ENCODE assay signal across 7 worm cellular contexts in genomic region chrX:16799065-16799663, ce11.
A peak's percentile ranks its signal among the peaks of the same experiment; 100 is the strongest.
TF ChIP-seq lines count a peak whose summit lies in the region.

No protein-coding gene starts in this region.

TF ChIP-seq in whole organism, L1 larva, 84 proteins besides CTCF, POLR2A, EP300 and RAD21 (continued from another document and continues in another):
- no peak for TF ChIP-seq unc-130 (tag; optimal IDR thresholded peaks at IDR 0.05; lab: Kevin White, UChicago)
- no peak for TF ChIP-seq hlh-17 (GFP tag; optimal IDR thresholded peaks at IDR 0.05; lab: Kevin White, UChicago; ENCODE audit: borderline replicate concordance)
- TF ChIP-seq irx-1 (tag; optimal IDR thresholded peaks at IDR 0.05; lab: Kevin White, UChicago), result peak; percentile 21
- peak in 2 of 3 experiments; percentile 17 to 21 for TF ChIP-seq dpl-1 (GFP tag; optimal IDR thresholded peaks at IDR 0.05; lab: Kevin White, UChicago)
- no peak for TF ChIP-seq ces-1 (GFP tag; optimal IDR thresholded peaks at IDR 0.05; lab: Kevin White, UChicago)
- TF ChIP-seq mef-2 (tag; optimal IDR thresholded peaks at IDR 0.05; lab: Kevin White, UChicago), result no peak
- TF ChIP-seq skn-1 (tag; optimal IDR thresholded peaks at IDR 0.05; lab: Kevin White, UChicago), result peak; percentile 51
- TF ChIP-seq rnt-1 (tag; optimal IDR thresholded peaks at IDR 0.05; lab: Kevin White, UChicago), result peak; percentile 61
- TF ChIP-seq sptf-1 (tag; optimal IDR thresholded peaks at IDR 0.05; lab: Kevin White, UChicago), result no peak
- peak; percentile 3 for TF ChIP-seq ceh-8 (GFP tag; optimal IDR thresholded peaks at IDR 0.05; lab: Kevin White, UChicago)
- TF ChIP-seq unc-98 (GFP tag; IDR thresholded peaks at IDR 0.05; lab: Robert Waterston, UW), result no peak
- TF ChIP-seq mdl-1 (tag; optimal IDR thresholded peaks at IDR 0.05; lab: Kevin White, UChicago), result peak in 1 of 2 experiments; percentile 52
- TF ChIP-seq dsc-1 (tag; optimal IDR thresholded peaks at IDR 0.05; lab: Kevin White, UChicago), result peak; percentile 31
- peak; percentile 64 for TF ChIP-seq tbx-2 (tag; optimal IDR thresholded peaks at IDR 0.05; lab: Kevin White, UChicago)
- no peak for TF ChIP-seq jun-1 (tag; optimal IDR thresholded peaks at IDR 0.05; lab: Kevin White, UChicago)
- TF ChIP-seq vab-15 (tag; optimal IDR thresholded peaks at IDR 0.05; lab: Kevin White, UChicago), result no peak
- TF ChIP-seq nhr-12 (tag; optimal IDR thresholded peaks at IDR 0.05; lab: Kevin White, UChicago), result no peak
- no peak for TF ChIP-seq grh-1 (GFP tag; IDR thresholded peaks at IDR 0.05; lab: Robert Waterston, UW)
- TF ChIP-seq hpl-2 (GFP tag; optimal IDR thresholded peaks at IDR 0.05; lab: Kevin White, UChicago), result no peak

TF ChIP-seq in whole organism, L2 larva, 48 proteins besides CTCF, POLR2A, EP300 and RAD21 (continued from another document and continues in another):
- peak; percentile 58 for TF ChIP-seq F13H6.1 (tag; optimal IDR thresholded peaks at IDR 0.05; lab: Kevin White, UChicago)
- TF ChIP-seq zag-1 (tag; optimal IDR thresholded peaks at IDR 0.05; lab: Kevin White, UChicago), result peak; percentile 33
- peak; percentile 78 for TF ChIP-seq crh-2 (tag; optimal IDR thresholded peaks at IDR 0.05; lab: Kevin White, UChicago)
- peak; percentile 34 for TF ChIP-seq sma-3 (GFP tag; optimal IDR thresholded peaks at IDR 0.05; lab: Kevin White, UChicago)
- TF ChIP-seq unc-55 (GFP tag; optimal IDR thresholded peaks at IDR 0.05; lab: Kevin White, UChicago), result peak; percentile 72
- TF ChIP-seq nhr-77 (tag; optimal IDR thresholded peaks at IDR 0.05; lab: Kevin White, UChicago), result no peak
- peak; percentile 20 to 55 for TF ChIP-seq mdl-1 (tag; optimal IDR thresholded peaks at IDR 0.05; lab: Kevin White, UChicago)
- peak; percentile 84 for TF ChIP-seq nhr-129 (tag; optimal IDR thresholded peaks at IDR 0.05; lab: Kevin White, UChicago)
- no peak for TF ChIP-seq elt-1 (tag; optimal IDR thresholded peaks at IDR 0.05; lab: Kevin White, UChicago)
- peak; percentile 85 for TF ChIP-seq C34F6.9 (tag; optimal IDR thresholded peaks at IDR 0.05; lab: Kevin White, UChicago)
- TF ChIP-seq ztf-4 (tag; optimal IDR thresholded peaks at IDR 0.05; lab: Kevin White, UChicago), result peak; percentile 65
- no peak for TF ChIP-seq ZK546.5 (tag; optimal IDR thresholded peaks at IDR 0.05; lab: Kevin White, UChicago)
- TF ChIP-seq sem-4 (tag; optimal IDR thresholded peaks at IDR 0.05; lab: Kevin White, UChicago), result peak; percentile 78
- no peak for TF ChIP-seq ztf-11 (tag; optimal IDR thresholded peaks at IDR 0.05; lab: Kevin White, UChicago)
- no peak for TF ChIP-seq ztf-1 (GFP tag; conservative IDR thresholded peaks at IDR 0.05; lab: Robert Waterston, UW)
- no peak for TF ChIP-seq skn-1 (tag; optimal IDR thresholded peaks at IDR 0.05; lab: Kevin White, UChicago)
- peak in 1 of 2 experiments; percentile 68 for TF ChIP-seq lsy-2 (tag; optimal IDR thresholded peaks at IDR 0.05; lab: Kevin White, UChicago)
- TF ChIP-seq lin-11 (tag; optimal IDR thresholded peaks at IDR 0.05; lab: Kevin White, UChicago), result peak; percentile 3
- peak; percentile 53 for TF ChIP-seq fos-1 (tag; optimal IDR thresholded peaks at IDR 0.05; lab: Kevin White, UChicago)

TF ChIP-seq in whole organism, L3 larva, 47 proteins besides CTCF, POLR2A, EP300 and RAD21 (continued from another document and continues in another):
- TF ChIP-seq fkh-2 (tag; optimal IDR thresholded peaks at IDR 0.05; lab: Kevin White, UChicago) (no peak), R02D3.7 (tag; optimal IDR thresholded peaks at IDR 0.05; lab: Kevin White, UChicago) (no peak), nhr-25 (tag; optimal IDR thresholded peaks at IDR 0.05; lab: Kevin White, UChicago) (peak; percentile 58), jun-1 (tag; optimal IDR thresholded peaks at IDR 0.05; lab: Kevin White, UChicago) (no peak), egl-27 (tag; optimal IDR thresholded peaks at IDR 0.05; lab: Kevin White, UChicago) (no peak), nfya-1 (tag; optimal IDR thresholded peaks at IDR 0.05; lab: Kevin White, UChicago; ENCODE audit: insufficient read depth) (peak; percentile 79), snpc-4 (tag; optimal IDR thresholded peaks at IDR 0.05; lab: Kevin White, UChicago) (peak; percentile 39), mml-1 (tag; optimal IDR thresholded peaks at IDR 0.05; lab: Kevin White, UChicago) (no peak), ztf-4 (tag; optimal IDR thresholded peaks at IDR 0.05; lab: Kevin White, UChicago) (no peak), nhr-76 (tag; optimal IDR thresholded peaks at IDR 0.05; lab: Kevin White, UChicago) (no peak), ztf-11 (tag; optimal IDR thresholded peaks at IDR 0.05; lab: Kevin White, UChicago) (no peak), pqm-1 (tag; optimal IDR thresholded peaks at IDR 0.05; lab: Kevin White, UChicago) (peak; percentile 28), eor-1 (tag; optimal IDR thresholded peaks at IDR 0.05; lab: Kevin White, UChicago) (no peak), fos-1 (tag; optimal IDR thresholded peaks at IDR 0.05; lab: Kevin White, UChicago) (no peak), daf-12 (tag; optimal IDR thresholded peaks at IDR 0.05; lab: Kevin White, UChicago) (no peak), nhr-67 (tag; optimal IDR thresholded peaks at IDR 0.05; lab: Kevin White, UChicago) (no peak), unc-39 (tag; optimal IDR thresholded peaks at IDR 0.05; lab: Kevin White, UChicago) (no peak), egl-5 (tag; optimal IDR thresholded peaks at IDR 0.05; lab: Kevin White, UChicago) (no peak), nhr-11 (tag; optimal IDR thresholded peaks at IDR 0.05; lab: Kevin White, UChicago) (no peak), lin-15B (tag; optimal IDR thresholded peaks at IDR 0.05; lab: Kevin White, UChicago) (peak; percentile 22), elt-2 (tag; optimal IDR thresholded peaks at IDR 0.05; lab: Kevin White, UChicago) (peak; percentile 1)

TF ChIP-seq in whole organism, L4 larva, 104 proteins besides CTCF, POLR2A, EP300 and RAD21 (continued from another document and continues in another):
- TF ChIP-seq R02D3.7 (tag; optimal IDR thresholded peaks at IDR 0.05; lab: Kevin White, UChicago) (no peak), unc-130 (GFP tag; optimal IDR thresholded peaks at IDR 0.05; lab: Kevin White, UChicago) (no peak), nhr-77 (tag; optimal IDR thresholded peaks at IDR 0.05; lab: Kevin White, UChicago) (no peak), F26F4.8 (GFP tag; conservative IDR thresholded peaks at IDR 0.05; lab: Robert Waterston, UW) (no peak), ceh-82 (tag; optimal IDR thresholded peaks at IDR 0.05; lab: Kevin White, UChicago) (no peak), nhr-102 (tag; optimal IDR thresholded peaks at IDR 0.05; lab: Kevin White, UChicago) (peak; percentile 7), zfp-3 (GFP tag; conservative IDR thresholded peaks at IDR 0.05; lab: Robert Waterston, UW) (no peak), lim-7 (GFP tag; IDR thresholded peaks at IDR 0.05; lab: Robert Waterston, UW) (no peak), lin-38 (GFP tag; IDR thresholded peaks at IDR 0.05; lab: Robert Waterston, UW) (no peak), vab-7 (GFP tag; IDR thresholded peaks at IDR 0.05; lab: Robert Waterston, UW) (no peak), fkh-10 (GFP tag; optimal IDR thresholded peaks at IDR 0.05; lab: Kevin White, UChicago) (peak; percentile 51), pha-4 (GFP tag; IDR thresholded peaks at IDR 0.05; lab: Robert Waterston, UW) (no peak), pha-4 (tag; optimal IDR thresholded peaks at IDR 0.05; lab: Kevin White, UChicago) (peak; percentile 39), lin-13 (GFP tag; optimal IDR thresholded peaks at IDR 0.05; lab: Kevin White, UChicago) (peak; percentile 2), egl-27 (tag; optimal IDR thresholded peaks at IDR 0.05; lab: Kevin White, UChicago) (no peak), dmd-9 (GFP tag; IDR thresholded peaks at IDR 0.05; lab: Robert Waterston, UW) (no peak), madf-9 (GFP tag; conservative IDR thresholded peaks at IDR 0.05; lab: Robert Waterston, UW) (no peak), nhr-41 (GFP tag; IDR thresholded peaks at IDR 0.05; lab: Robert Waterston, UW) (no peak), pqm-1 (tag; optimal IDR thresholded peaks at IDR 0.05; lab: Kevin White, UChicago) (no peak), dve-1 (tag; optimal IDR thresholded peaks at IDR 0.05; lab: Kevin White, UChicago; ENCODE audit: insufficient read depth) (peak; percentile 19)

TF ChIP-seq in whole organism, late embryonic, 69 proteins besides CTCF, POLR2A, EP300 and RAD21 (continued from another document):
- TF ChIP-seq unc-55 (GFP tag; optimal IDR thresholded peaks at IDR 0.05; lab: Kevin White, UChicago) (no peak), ama-1 (optimal IDR thresholded peaks at IDR 0.05; lab: Kevin White, UChicago) (no peak), unc-42 (tag; optimal IDR thresholded peaks at IDR 0.05; lab: Kevin White, UChicago) (peak; percentile 10), ceh-31 (tag; optimal IDR thresholded peaks at IDR 0.05; lab: Kevin White, UChicago) (peak; percentile 63), pha-4 (tag; optimal IDR thresholded peaks at IDR 0.05; lab: Kevin White, UChicago) (no peak), hlh-30 (tag; optimal IDR thresholded peaks at IDR 0.05; lab: Kevin White, UChicago; ENCODE audit: insufficient read depth) (peak; percentile 53), nfya-1 (tag; optimal IDR thresholded peaks at IDR 0.05; lab: Kevin White, UChicago) (peak; percentile 75), tbx-2 (tag; optimal IDR thresholded peaks at IDR 0.05; lab: Kevin White, UChicago) (peak; percentile 49), pha-2 (tag; optimal IDR thresholded peaks at IDR 0.05; lab: Kevin White, UChicago) (no peak), ceh-48 (tag; optimal IDR thresholded peaks at IDR 0.05; lab: Kevin White, UChicago) (peak; percentile 1)

TF ChIP-seq in whole organism, mixed stage, embryonic, 35 proteins besides CTCF, POLR2A, EP300 and RAD21 (continued from another document):
- TF ChIP-seq drap-1 (GFP tag; optimal IDR thresholded peaks at IDR 0.05; lab: Kevin White, UChicago) (no peak), ceh-39 (tag; optimal IDR thresholded peaks at IDR 0.05; lab: Kevin White, UChicago) (no peak), ces-1 (GFP tag; optimal IDR thresholded peaks at IDR 0.05; lab: Kevin White, UChicago) (peak; percentile 48), blmp-1 (tag; optimal IDR thresholded peaks at IDR 0.05; lab: Kevin White, UChicago) (no peak), snpc-4 (tag; optimal IDR thresholded peaks at IDR 0.05; lab: Kevin White, UChicago) (no peak), mls-2 (tag; optimal IDR thresholded peaks at IDR 0.05; lab: Kevin White, UChicago) (no peak), nhr-12 (tag; optimal IDR thresholded peaks at IDR 0.05; lab: Kevin White, UChicago) (no peak), M03D4.4 (tag; optimal IDR thresholded peaks at IDR 0.05; lab: Kevin White, UChicago) (no peak), hlh-1 (tag; optimal IDR thresholded peaks at IDR 0.05; lab: Kevin White, UChicago) (peak; percentile 59), unc-39 (tag; optimal IDR thresholded peaks at IDR 0.05; lab: Kevin White, UChicago) (no peak), lin-32 (GFP tag; optimal IDR thresholded peaks at IDR 0.05; lab: Kevin White, UChicago) (no peak), ceh-43 (GFP tag; optimal IDR thresholded peaks at IDR 0.05; lab: Kevin White, UChicago) (no peak), mab-5 (tag; optimal IDR thresholded peaks at IDR 0.05; lab: Kevin White, UChicago) (no peak), unc-62 (GFP tag; optimal IDR thresholded peaks at IDR 0.05; lab: Kevin White, UChicago) (peak; percentile 7), elt-3 (tag; optimal IDR thresholded peaks at IDR 0.05; lab: Kevin White, UChicago) (no peak), flh-1 (GFP tag; optimal IDR thresholded peaks at IDR 0.05; lab: Kevin White, UChicago) (no peak), unc-120 (tag; optimal IDR thresholded peaks at IDR 0.05; lab: Kevin White, UChicago; ENCODE audit: poor library complexity, severe bottlenecking) (peak; percentile 57), ztf-11 (tag; optimal IDR thresholded peaks at IDR 0.05; lab: Kevin White, UChicago) (no peak)
TF ChIP-seq in whole organism, mixed stage, embryonic: peak in this region for 7.

TF ChIP-seq in whole organism, young adult, 124 proteins besides CTCF, POLR2A, EP300 and RAD21 (continued from another document):
- no peak for TF ChIP-seq pbrm-1 (GFP tag; IDR thresholded peaks at IDR 0.05; lab: Robert Waterston, UW)
- no peak for TF ChIP-seq fkh-3 (tag; optimal IDR thresholded peaks at IDR 0.05; lab: Kevin White, UChicago)
- no peak for TF ChIP-seq snpc-4 (GFP tag; optimal IDR thresholded peaks at IDR 0.05; lab: Kevin White, UChicago)
- peak in 1 of 4 experiments; percentile 38 for TF ChIP-seq snpc-4 (tag; optimal IDR thresholded peaks at IDR 0.05; lab: Kevin White, UChicago)
- TF ChIP-seq lin-35 (GFP tag; optimal IDR thresholded peaks at IDR 0.05; lab: Kevin White, UChicago), result peak in 1 of 3 experiments; percentile 13
- peak; percentile 3 for TF ChIP-seq ZK185.1 (tag; optimal IDR thresholded peaks at IDR 0.05; lab: Kevin White, UChicago; ENCODE audit: poor library complexity, severe bottlenecking)
- TF ChIP-seq attf-5 (GFP tag; optimal IDR thresholded peaks at IDR 0.05; lab: Kevin White, UChicago), result peak; percentile 19
